Worm (Caenorhabditis elegans): ENCODE results near the gene W03A5.2.
A peak's percentile ranks its signal among the peaks of the same experiment; 100 is the strongest.

W03A5.2 gene

DNA sequence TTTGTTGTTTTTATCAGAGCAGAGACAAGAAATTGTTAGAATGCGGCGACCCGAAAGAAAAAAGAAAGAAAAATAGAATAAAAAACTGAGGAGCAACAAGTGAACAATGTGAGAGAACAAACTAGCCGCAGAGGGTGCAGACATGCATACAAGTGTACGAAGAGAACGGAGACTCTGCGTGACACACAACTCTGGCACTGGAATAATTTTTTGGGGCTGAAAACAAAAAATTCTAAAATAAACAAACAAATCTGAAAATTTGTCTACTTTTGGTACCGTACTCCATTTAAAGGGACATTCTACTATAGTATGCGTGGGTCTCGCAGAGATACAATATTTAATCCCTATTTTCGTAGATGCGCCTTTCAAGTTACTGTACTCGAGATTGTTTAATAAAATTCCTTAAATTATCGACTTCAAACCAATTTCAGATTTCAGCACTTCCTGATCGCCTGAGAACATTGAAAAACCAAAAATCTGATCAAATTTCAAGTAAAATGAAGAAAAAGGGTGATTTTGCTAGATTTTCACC lies 30.8 kb upstream of the W03A5.2 start:
- no peak for TF ChIP-seq nhr-11 (tag; optimal IDR thresholded peaks at IDR 0.05)
- peak; percentile 35 for TF ChIP-seq lin-14 (GFP tag; optimal IDR thresholded peaks at IDR 0.05)
- TF ChIP-seq efl-1 (optimal IDR thresholded peaks at IDR 0.05) = no peak
- peak in 1 of 2 experiments; percentile 61 for TF ChIP-seq efl-1 (GFP tag; optimal IDR thresholded peaks at IDR 0.05 in 1 of 2)

DNA sequence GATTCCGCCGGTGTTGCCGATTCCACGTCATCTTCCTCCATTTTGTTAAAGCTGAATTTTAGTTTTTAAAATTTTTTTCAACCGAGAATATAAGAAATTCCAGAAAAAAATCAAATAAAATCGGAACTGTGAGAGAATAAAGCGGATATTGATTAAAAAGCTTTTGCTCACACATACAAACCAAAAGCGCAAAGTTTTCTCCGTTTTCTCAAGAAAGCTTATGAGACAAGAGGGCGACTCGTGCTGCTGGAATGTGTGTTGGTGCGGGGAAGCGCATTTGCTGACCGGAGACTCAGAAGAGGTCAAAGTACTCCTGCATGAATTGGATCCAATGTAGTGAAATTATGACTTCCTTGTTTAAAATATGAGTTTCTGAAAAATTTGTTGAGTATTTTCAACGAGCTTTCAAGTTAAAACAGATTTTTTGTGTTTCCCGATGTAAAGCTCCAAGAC lies 25.9 kb upstream of the W03A5.2 start, which contains the start of gene paqr-2:
Gene paqr-2 (minus strand): TSS at position 51 of the 453 bp plus-strand sequence.
- TF ChIP-seq egl-27 (tag; optimal IDR thresholded peaks at IDR 0.05) (no peak), nhr-20 (tag; optimal IDR thresholded peaks at IDR 0.05) (no peak), pqm-1 (tag; optimal IDR thresholded peaks at IDR 0.05) (no peak), rnt-1 (tag; optimal IDR thresholded peaks at IDR 0.05) (peak; percentile 4), aly-2 (tag; optimal IDR thresholded peaks at IDR 0.05) (no peak), fkh-8 (tag; optimal IDR thresholded peaks at IDR 0.05) (no peak), pax-3 (tag; optimal IDR thresholded peaks at IDR 0.05) (no peak), lin-14 (GFP tag; optimal IDR thresholded peaks at IDR 0.05) (no peak), tbx-2 (tag; optimal IDR thresholded peaks at IDR 0.05) (no peak), jun-1 (tag; optimal IDR thresholded peaks at IDR 0.05) (no peak), C16A3.4 (tag; optimal IDR thresholded peaks at IDR 0.05) (peak; percentile 21), zag-1 (tag; optimal IDR thresholded peaks at IDR 0.05) (no peak), ets-5 (GFP tag; IDR thresholded peaks at IDR 0.05) (no peak), lin-39 (tag; optimal IDR thresholded peaks at IDR 0.05) (no peak), zip-4 (GFP tag; optimal IDR thresholded peaks at IDR 0.05) (no peak), unc-130 (tag; optimal IDR thresholded peaks at IDR 0.05) (no peak), tlp-1 (tag; optimal IDR thresholded peaks at IDR 0.05) (no peak), nhr-47 (tag; optimal IDR thresholded peaks at IDR 0.05) (no peak), nhr-84 (tag; optimal IDR thresholded peaks at IDR 0.05) (no peak), hlh-4 (tag; optimal IDR thresholded peaks at IDR 0.05) (no peak), blmp-1 (tag; optimal IDR thresholded peaks at IDR 0.05) (peak; percentile 21), C34B4.2 (tag; optimal IDR thresholded peaks at IDR 0.05) (no peak), ceh-88 (GFP tag; IDR thresholded peaks at IDR 0.05) (no peak), ceh-8 (GFP tag; optimal IDR thresholded peaks at IDR 0.05) (no peak), efl-1 (optimal IDR thresholded peaks at IDR 0.05) (peak; percentile 36 to 43), efl-1 (GFP tag; optimal IDR thresholded peaks at IDR 0.05 in 1 of 2) (peak; percentile 39 to 90), ceh-90 (tag; optimal IDR thresholded peaks at IDR 0.05) (no peak), unc-30 (tag; optimal IDR thresholded peaks at IDR 0.05) (no peak), ceh-82 (tag; optimal IDR thresholded peaks at IDR 0.05) (no peak), ztf-11 (tag; optimal IDR thresholded peaks at IDR 0.05) (no peak), mdl-1 (tag; optimal IDR thresholded peaks at IDR 0.05) (peak in 1 of 2 experiments; percentile 46), elt-3 (tag; optimal IDR thresholded peaks at IDR 0.05) (no peak), nhr-90 (tag; optimal IDR thresholded peaks at IDR 0.05; ENCODE audit: poor library complexity) (no peak), lir-3 (tag; optimal IDR thresholded peaks at IDR 0.05; ENCODE audit: poor library complexity) (no peak), grh-1 (GFP tag; IDR thresholded peaks at IDR 0.05) (no peak), F16B12.6 (tag; optimal IDR thresholded peaks at IDR 0.05) (no peak), aha-1 (tag; optimal IDR thresholded peaks at IDR 0.05) (no peak), nhr-85 (tag) (no peak), nhr-11 (tag; optimal IDR thresholded peaks at IDR 0.05) (no peak), dpl-1 (GFP tag; optimal IDR thresholded peaks at IDR 0.05) (peak; percentile 2 to 57 (median 27)), nhr-12 (tag; optimal IDR thresholded peaks at IDR 0.05) (no peak), mep-1 (tag; optimal IDR thresholded peaks at IDR 0.05) (peak; percentile 27), dsc-1 (tag; optimal IDR thresholded peaks at IDR 0.05) (no peak), snu-23 (GFP tag; optimal IDR thresholded peaks at IDR 0.05) (peak; percentile 26), skn-1 (tag; optimal IDR thresholded peaks at IDR 0.05) (no peak), xbp-1 (tag; optimal IDR thresholded peaks at IDR 0.05) (no peak), pag-3 (tag; optimal IDR thresholded peaks at IDR 0.05; ENCODE audit: borderline replicate concordance, insufficient read depth) (no peak), swsn-7 (tag; optimal IDR thresholded peaks at IDR 0.05) (no peak), hlh-17 (GFP tag; optimal IDR thresholded peaks at IDR 0.05; ENCODE audit: borderline replicate concordance) (no peak), snpc-4 (tag; optimal IDR thresholded peaks at IDR 0.05) (no peak)
